Worm (Caenorhabditis elegans) whole organism, early embryonic: ENCODE data around the gene F23A7.3.
"Not testable (repeated sequence)": the region's sequence is repeated elsewhere in the genome, so short reads cannot be mapped to it uniquely, and the experiment has no call there.

Experiments used
- B0310.2 ChIP-seq: sonication (generic microtip); optimal IDR thresholded peaks from 2 replicates; lab custom pipeline; 2016; ENCODE audit warnings: mild to moderate bottlenecking, missing genetic modification characterization, missing compliant biosample characterization
- F13C5.2 ChIP-seq: sonication (generic microtip); optimal IDR thresholded peaks from 2 replicates; lab custom pipeline; 2017; ENCODE audit warnings: mild to moderate bottlenecking, missing genetic modification characterization, inconsistent platforms, missing compliant biosample characterization
- aly-1 ChIP-seq: sonication (generic microtip); optimal IDR thresholded peaks from 2 replicates; lab custom pipeline; 2016; ENCODE audit warnings: missing genetic modification characterization, missing compliant biosample characterization
- ama-1 ChIP-seq: fragments of 150-350 bp; optimal IDR thresholded peaks from 2 replicates; lab custom pipeline; 2014
- ceh-13 ChIP-seq: fragments of 200-800 bp; sonication (Bioruptor generic); optimal IDR thresholded peaks from 2 replicates; lab custom pipeline; 2018; ENCODE audit warnings: mild to moderate bottlenecking, missing genetic modification characterization, missing compliant biosample characterization
- ceh-36 ChIP-seq: sonication (generic microtip); optimal IDR thresholded peaks from 2 replicates; lab custom pipeline; 2016; ENCODE audit warnings: missing genetic modification characterization, inconsistent platforms, missing compliant biosample characterization
- ets-7 ChIP-seq: sonication (generic microtip); optimal IDR thresholded peaks from 2 replicates; lab custom pipeline; 2016; ENCODE audit warnings: missing genotype, missing genetic modification characterization, missing compliant biosample characterization
- flt-1 ChIP-seq: fragments of 200-800 bp; sonication (Bioruptor generic); IDR thresholded peaks from 2 replicates; pipeline ENCODE4 v1.3.6; 2022; ENCODE audit warnings: missing genetic modification characterization, missing compliant biosample characterization
- hmbx-1 ChIP-seq: sonication (generic microtip); optimal IDR thresholded peaks from 2 replicates; lab custom pipeline; 2016; ENCODE audit warnings: mild to moderate bottlenecking, missing genetic modification characterization, missing compliant biosample characterization
- hmg-4 ChIP-seq: fragments of 200-800 bp; sonication (Bioruptor generic); optimal IDR thresholded peaks from 2 replicates; lab custom pipeline; 2018; ENCODE audit warnings: mild to moderate bottlenecking, missing genetic modification characterization, missing compliant biosample characterization
- hnd-1 ChIP-seq: sonication (generic microtip); optimal IDR thresholded peaks from 2 replicates; lab custom pipeline; 2016; ENCODE audit warnings: missing genetic modification characterization, missing compliant biosample characterization
- pes-1 ChIP-seq: fragments of 200-800 bp; sonication (Bioruptor generic); IDR thresholded peaks from 2 replicates; pipeline ENCODE4 v1.3.6; 2022; ENCODE audit warnings: missing genetic modification reagents, missing genetic modification characterization, missing compliant biosample characterization
- scrt-1 ChIP-seq: fragments of 200-800 bp; sonication (Bioruptor generic); IDR thresholded peaks from 2 replicates; pipeline ENCODE4 v1.3.6; 2022; ENCODE audit warnings: missing genetic modification characterization, missing compliant biosample characterization
- sea-1 ChIP-seq: fragments of 200-800 bp; sonication (Bioruptor generic); conservative IDR thresholded peaks from 2 replicates; pipeline ENCODE4 v1.3.6; 2022; ENCODE audit warnings: missing genetic modification characterization, missing compliant biosample characterization
- tbx-11 ChIP-seq: fragments of 200-800 bp; sonication (Bioruptor generic); IDR thresholded peaks from 2 replicates; pipeline ENCODE4 v1.3.6; 2022; ENCODE audit warnings: missing genetic modification characterization, missing compliant biosample characterization
- tbx-37 ChIP-seq: fragments of 200-800 bp; sonication (Bioruptor generic); conservative IDR thresholded peaks from 2 replicates; pipeline ENCODE4 v1.3.6; 2022; ENCODE audit warnings: missing genetic modification reagents, missing genetic modification characterization, missing compliant biosample characterization
- tra-4 ChIP-seq: sonication (generic microtip); optimal IDR thresholded peaks from 2 replicates; lab custom pipeline; 2017; ENCODE audit warnings: missing genetic modification characterization, missing compliant biosample characterization

The F23A7.3 gene

ce11 chrX:16204310-16204709 lies 15.5 kb upstream of the F23A7.3 start:
- TF ChIP-seq scrt-1 (GFP tag; lab: Robert Waterston, UW) (no peak), tbx-11 (GFP tag; lab: Robert Waterston, UW) (no peak), hmg-4 (no peak), sea-1 (GFP tag; lab: Robert Waterston, UW) (no peak), hnd-1 (tag; lab: Kevin White, UChicago) (no peak), B0310.2 (no peak), ets-7 (no peak), F13C5.2 (tag; lab: Kevin White, UChicago) (no peak), ama-1 (lab: Kevin White, UChicago) (no peak), ceh-36 (tag; lab: Kevin White, UChicago) (no peak), ceh-13 (GFP tag; lab: Kevin White, UChicago) (no peak), pes-1 (GFP tag; lab: Robert Waterston, UW) (no peak), tbx-37 (no peak), hmbx-1 (tag; lab: Kevin White, UChicago) (no peak), tra-4 (tag; lab: Kevin White, UChicago) (no peak), flt-1 (GFP tag; lab: Robert Waterston, UW) (no peak), aly-1 (tag; lab: Kevin White, UChicago) (no peak)

ce11 chrX:16205880-16206279 lies 13.9 kb upstream of the F23A7.3 start:
- TF ChIP-seq tbx-11 (GFP tag; lab: Robert Waterston, UW) (no peak), flt-1 (GFP tag; lab: Robert Waterston, UW) (no peak), F13C5.2 (tag; lab: Kevin White, UChicago) (peak; percentile 60), ets-7 (no peak), pes-1 (GFP tag; lab: Robert Waterston, UW) (peak; percentile 42; the same call in 1 of the 2 replicates)

ce11 chrX:16208123-16208522 lies 11.7 kb upstream of the F23A7.3 start:
- TF ChIP-seq F13C5.2 (tag; lab: Kevin White, UChicago): no peak
- TF ChIP-seq hnd-1 (tag; lab: Kevin White, UChicago): no peak
- TF ChIP-seq pes-1 (GFP tag; lab: Robert Waterston, UW): no peak
- no peak for TF ChIP-seq aly-1 (tag; lab: Kevin White, UChicago)
- TF ChIP-seq hmg-4: no peak

ce11 chrX:16208667-16209066 lies 11.1 kb upstream of the F23A7.3 start:
- TF ChIP-seq flt-1 (GFP tag; lab: Robert Waterston, UW) (no peak), tbx-11 (GFP tag; lab: Robert Waterston, UW) (no peak), F13C5.2 (tag; lab: Kevin White, UChicago) (no peak), pes-1 (GFP tag; lab: Robert Waterston, UW) (peak; percentile 42; the same call in 1 of the 2 replicates), aly-1 (tag; lab: Kevin White, UChicago) (no peak), ets-7 (no peak), sea-1 (GFP tag; lab: Robert Waterston, UW) (0 out of 2 replicates have a peak, but pooled peaks have one; percentile 17), scrt-1 (GFP tag; lab: Robert Waterston, UW) (0 out of 2 replicates have a peak, but pooled peaks have one; percentile 21), hmbx-1 (tag; lab: Kevin White, UChicago) (no peak), hmg-4 (no peak), ceh-36 (tag; lab: Kevin White, UChicago) (no peak), ama-1 (lab: Kevin White, UChicago) (no peak), B0310.2 (no peak)

ce11 chrX:16209122-16209521 lies 10.7 kb upstream of the F23A7.3 start:
- TF ChIP-seq ama-1 (lab: Kevin White, UChicago): no peak
- TF ChIP-seq ets-7: no peak
- no peak for TF ChIP-seq tra-4 (tag; lab: Kevin White, UChicago)
- TF ChIP-seq tbx-37: no peak
- TF ChIP-seq ceh-36 (tag; lab: Kevin White, UChicago): no peak
- no peak for TF ChIP-seq hnd-1 (tag; lab: Kevin White, UChicago)

- peak; percentile 85 for TF ChIP-seq aly-1 (tag; lab: Kevin White, UChicago)
- no peak for TF ChIP-seq ama-1 (lab: Kevin White, UChicago)
- TF ChIP-seq hmbx-1 (tag; lab: Kevin White, UChicago): peak; percentile 70
- TF ChIP-seq tra-4 (tag; lab: Kevin White, UChicago): peak; percentile 67
- TF ChIP-seq B0310.2: peak; percentile 77
- TF ChIP-seq flt-1 (GFP tag; lab: Robert Waterston, UW): peak; percentile 94
- TF ChIP-seq ceh-36 (tag; lab: Kevin White, UChicago): peak; percentile 86
- TF ChIP-seq hnd-1 (tag; lab: Kevin White, UChicago): peak; percentile 76
- TF ChIP-seq ets-7: peak; percentile 77
- peak; percentile 88 for TF ChIP-seq ceh-13 (GFP tag; lab: Kevin White, UChicago)
- peak; percentile 92 for TF ChIP-seq scrt-1 (GFP tag; lab: Robert Waterston, UW)
- TF ChIP-seq F13C5.2 (tag; lab: Kevin White, UChicago): peak; percentile 90
- peak; percentile 92 for TF ChIP-seq hmg-4
- TF ChIP-seq tbx-11 (GFP tag; lab: Robert Waterston, UW): peak; percentile 88
- TF ChIP-seq sea-1 (GFP tag; lab: Robert Waterston, UW): peak; percentile 93
- peak; percentile 88 for TF ChIP-seq tbx-37
- peak; percentile 93 for TF ChIP-seq pes-1 (GFP tag; lab: Robert Waterston, UW)
These were observed 10.2 kb upstream of the F23A7.3 start for ce11 chrX:16209660-16210059.

ce11 chrX:16210518-16210917 lies 9.3 kb upstream of the F23A7.3 start, which contains the start of gene R11.4:
Gene R11.4, minus strand, starts transcription at chrX:16210618.
- TF ChIP-seq hmg-4: no peak
- TF ChIP-seq flt-1 (GFP tag; lab: Robert Waterston, UW): no peak
- no peak for TF ChIP-seq aly-1 (tag; lab: Kevin White, UChicago)
- no peak for TF ChIP-seq ceh-13 (GFP tag; lab: Kevin White, UChicago)
- no peak for TF ChIP-seq sea-1 (GFP tag; lab: Robert Waterston, UW)
- no peak for TF ChIP-seq scrt-1 (GFP tag; lab: Robert Waterston, UW)
- TF ChIP-seq B0310.2: no peak

- TF ChIP-seq ceh-36 (tag; lab: Kevin White, UChicago); B0310.2; tbx-11 (GFP tag; lab: Robert Waterston, UW): not testable (repeated sequence)
These were observed 7.5 kb upstream of the F23A7.3 start, which contains the start of gene F23A7.4 for ce11 chrX:16212306-16212705. Gene F23A7.4, plus strand, starts transcription at chrX:16212606.
